Fruit fly (Drosophila melanogaster) whole organism: ENCODE results near the gene Ir76b.

Experiments
- Dll ChIP-seq: fragments of >200 bp; optimal IDR thresholded peaks from 2 replicates; lab custom pipeline; 2017
- EcR ChIP-seq, 2 experiments: fragments of >200 bp; optimal IDR thresholded peaks; 2 replicates each; lab custom pipeline; 2017; ENCODE audit warnings: missing biosample characterization in 2 of 2, missing genetic modification characterization in 2 of 2, missing genetic modification reagents in 2 of 2
- pan ChIP-seq: fragments of >200 bp; optimal IDR thresholded peaks from 2 replicates; lab custom pipeline; 2017
- psq ChIP-seq: fragments of >200 bp; optimal IDR thresholded peaks from 2 replicates; lab custom pipeline; 2017

DNA sequence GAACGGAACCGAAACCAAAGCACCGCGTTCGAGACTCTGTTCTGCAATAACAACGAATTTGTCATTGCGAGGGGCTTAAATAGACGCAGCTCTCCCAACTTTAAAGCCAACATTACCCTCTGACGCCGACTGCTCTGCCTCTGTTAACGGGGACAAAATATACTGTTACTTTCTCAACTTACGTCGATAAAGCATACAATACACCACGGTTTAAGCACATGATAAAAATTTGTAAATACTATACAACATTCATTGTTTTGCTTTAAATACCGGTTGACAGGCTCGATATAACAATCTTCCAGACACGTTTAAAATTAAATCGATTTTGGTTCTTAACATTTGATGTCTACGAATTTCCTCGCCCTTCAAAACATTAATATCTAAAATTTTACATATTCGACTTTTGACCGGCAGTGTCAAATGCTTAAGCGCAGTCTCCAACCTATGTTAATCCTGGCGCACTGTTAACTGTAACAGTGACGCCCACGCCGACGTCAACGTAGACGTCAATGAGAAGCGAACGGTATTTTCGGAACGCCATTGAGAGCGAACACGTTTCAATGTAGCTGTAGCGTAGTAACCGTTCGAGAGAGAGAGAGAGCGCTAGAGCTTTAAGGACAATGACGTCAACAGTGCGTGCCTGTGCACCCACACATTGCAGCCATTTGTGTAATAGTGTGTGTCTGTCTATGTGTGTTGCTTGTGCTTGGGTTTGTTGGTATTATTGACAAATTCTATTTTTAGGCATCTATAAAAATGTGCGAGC lies 7.4 kb downstream of the Ir76b start, which contains the start of gene CG14186:
- TF ChIP-seq Dll (lab: Kevin White, UChicago) = no peak
- TF ChIP-seq pan (lab: Kevin White, UChicago) = no peak
- TF ChIP-seq psq (lab: Kevin White, UChicago) = no peak
- TF ChIP-seq EcR (GFP tag; optimal IDR thresholded peaks at IDR 0.05; lab: Kevin White, UChicago) = no peak
